Worm (Caenorhabditis elegans) whole organism, L4 larva: ENCODE results near the gene srh-75.

Experiments used
- D1046.2 ChIP-seq: fragments of 200-800 bp; sonication (Bioruptor generic); IDR thresholded peaks from 2 replicates; pipeline ENCODE4 v1.3.6; 2022; ENCODE audit warnings: missing genetic modification characterization, missing compliant biosample characterization
- F10B5.3 ChIP-seq: sonication (generic microtip); optimal IDR thresholded peaks from 2 replicates; lab custom pipeline; 2016; ENCODE audit warnings: mild to moderate bottlenecking, missing genetic modification characterization, missing compliant biosample characterization
- F26F4.8 ChIP-seq: fragments of 200-800 bp; sonication (Bioruptor generic); conservative IDR thresholded peaks from 2 replicates; pipeline ENCODE4 v1.3.6; 2022; ENCODE audit warnings: missing genetic modification characterization, missing compliant biosample characterization
- R02D3.7 ChIP-seq: fragments of 150-350 bp; sonication (generic microtip); optimal IDR thresholded peaks from 3 replicates; lab custom pipeline; 2014; ENCODE audit warnings: missing biosample characterization, missing genetic modification characterization
- T26A8.4 ChIP-seq: fragments of 200-800 bp; sonication (Bioruptor generic); IDR thresholded peaks from 2 replicates; pipeline ENCODE4 v1.3.6; 2022; ENCODE audit warnings: missing genetic modification characterization, missing compliant biosample characterization
- Y105C5A.15 ChIP-seq: fragments of 200-800 bp; sonication (Bioruptor generic); IDR thresholded peaks from 2 replicates; pipeline ENCODE4 v1.3.6; 2022; ENCODE audit warnings: missing genetic modification characterization, missing compliant biosample characterization
- Y48G9A.11 ChIP-seq: fragments of 200-800 bp; sonication (Bioruptor generic); IDR thresholded peaks from 2 replicates; pipeline ENCODE4 v1.3.6; 2022; ENCODE audit warnings: missing genetic modification reagents, missing genetic modification characterization, missing compliant biosample characterization
- Y75B8A.6 ChIP-seq: fragments of 200-800 bp; sonication (Bioruptor generic); IDR thresholded peaks from 2 replicates; pipeline ENCODE4 v1.3.6; 2022; ENCODE audit warnings: missing genetic modification reagents, missing genetic modification characterization, missing compliant biosample characterization
- ZK337.2 ChIP-seq: fragments of 200-800 bp; sonication (Bioruptor generic); IDR thresholded peaks from 2 replicates; pipeline ENCODE4 v1.3.6; 2022; ENCODE audit warnings: missing genetic modification reagents, missing genetic modification characterization, missing compliant biosample characterization
- aha-1 ChIP-seq: fragments of 150-350 bp; peaks from one replicate; lab custom pipeline; 2014; ENCODE audit warnings: missing biosample characterization, missing genetic modification characterization
- aly-2 ChIP-seq: sonication (generic microtip); optimal IDR thresholded peaks from 2 replicates; lab custom pipeline; 2018; ENCODE audit warnings: missing biosample characterization, missing genetic modification characterization
- ama-1 ChIP-seq: fragments of 150-350 bp; optimal IDR thresholded peaks from 2 replicates; lab custom pipeline; 2014; ENCODE audit warnings: inconsistent platforms, mixed read lengths
- arid-1 ChIP-seq: fragments of 200-800 bp; sonication (Bioruptor generic); conservative IDR thresholded peaks from 2 replicates; pipeline ENCODE4 v1.3.6; 2022; ENCODE audit warnings: missing genetic modification reagents, missing genetic modification characterization, missing compliant biosample characterization
- ceh-62 ChIP-seq: sonication (generic microtip); optimal IDR thresholded peaks from 2 replicates; lab custom pipeline; 2017; ENCODE audit warnings: missing biosample characterization, missing genetic modification characterization
- daf-16 ChIP-seq, 3 experiments: sonication (generic microtip); optimal IDR thresholded peaks; 2 replicates each; lab custom pipeline; 2016 to 2017; ENCODE audit warnings: missing genetic modification characterization in 3 of 3, missing genetic modification reagents in 3 of 3, mild to moderate bottlenecking in 2 of 3, missing compliant biosample characterization in 2 of 3, missing biosample characterization in 1 of 3, moderate library complexity in 1 of 3
- daf-19 ChIP-seq: fragments of 200-800 bp; sonication (Bioruptor generic); conservative IDR thresholded peaks from 2 replicates; pipeline ENCODE4 v1.3.6; 2022; ENCODE audit warnings: missing genetic modification characterization, missing compliant biosample characterization
- daf-8 ChIP-seq: fragments of 200-800 bp; sonication (Bioruptor generic); IDR thresholded peaks from 2 replicates; pipeline ENCODE4 v1.3.6; 2022; ENCODE audit warnings: missing genetic modification characterization, missing compliant biosample characterization
- dmd-8 ChIP-seq: fragments of 200-800 bp; sonication (Bioruptor generic); IDR thresholded peaks from 2 replicates; pipeline ENCODE4 v1.3.6; 2022; ENCODE audit warnings: missing genetic modification characterization, missing compliant biosample characterization
- duxl-1 ChIP-seq: sonication (generic microtip); optimal IDR thresholded peaks from 2 replicates; lab custom pipeline; 2016; ENCODE audit warnings: mild to moderate bottlenecking, missing genetic modification characterization, moderate library complexity, missing compliant biosample characterization; ENCODE audit not compliant: poor library complexity
- dve-1 ChIP-seq: sonication (generic microtip); optimal IDR thresholded peaks from 2 replicates; lab custom pipeline; 2017; ENCODE audit warnings: antibody characterized with exemption, mild to moderate bottlenecking, missing genetic modification characterization, missing compliant biosample characterization; ENCODE audit not compliant: insufficient read depth
- gei-8 ChIP-seq: fragments of 200-800 bp; sonication (Bioruptor generic); optimal IDR thresholded peaks from 2 replicates; lab custom pipeline; 2018; ENCODE audit warnings: mild to moderate bottlenecking, missing genetic modification characterization, missing compliant biosample characterization
- hlh-11 ChIP-seq: fragments of 200-800 bp; sonication (Bioruptor generic); optimal IDR thresholded peaks from 2 replicates; lab custom pipeline; 2018; ENCODE audit warnings: mild to moderate bottlenecking, missing genetic modification characterization, missing compliant biosample characterization
- jun-1 ChIP-seq: fragments of 150-350 bp; optimal IDR thresholded peaks from 2 replicates; lab custom pipeline; 2014; ENCODE audit warnings: missing biosample characterization, missing genetic modification reagents, missing genetic modification characterization
- lin-15B ChIP-seq: fragments of 150-350 bp; sonication (generic microtip); optimal IDR thresholded peaks from 3 replicates; lab custom pipeline; 2014; ENCODE audit warnings: missing biosample characterization, missing genetic modification characterization
- lin-39 ChIP-seq: fragments of 150-350 bp; optimal IDR thresholded peaks from 2 replicates; lab custom pipeline; 2014; ENCODE audit warnings: missing biosample characterization, missing genetic modification reagents, missing genetic modification characterization
- lir-3 ChIP-seq: sonication (generic microtip); optimal IDR thresholded peaks from 2 replicates; lab custom pipeline; 2016; ENCODE audit warnings: mild to moderate bottlenecking, missing genetic modification characterization, missing compliant biosample characterization
- lsy-2 ChIP-seq, 2 experiments: fragments of 150-350 bp in 1 of 2; sonication (generic microtip) in 1 of 2; optimal IDR thresholded peaks; 2 replicates each; lab custom pipeline; 2014 to 2017; ENCODE audit warnings: missing biosample characterization in 2 of 2, missing genetic modification characterization in 2 of 2
- mdl-1 ChIP-seq, 2 experiments: fragments of 150-350 bp in 1 of 2; sonication (generic microtip) in 1 of 2; optimal IDR thresholded peaks; 2 replicates each; lab custom pipeline; 2014 to 2017; ENCODE audit warnings: missing biosample characterization in 2 of 2, missing genetic modification characterization in 2 of 2
- mdt-29 ChIP-seq: fragments of 200-800 bp; sonication (Bioruptor generic); IDR thresholded peaks from 2 replicates; pipeline ENCODE4 v1.3.6; 2022; ENCODE audit warnings: missing genetic modification reagents, missing genetic modification characterization, missing compliant biosample characterization
- mep-1 ChIP-seq: fragments of 150-350 bp; sonication (generic microtip); optimal IDR thresholded peaks from 3 replicates; lab custom pipeline; 2014; ENCODE audit warnings: missing biosample characterization, missing genetic modification characterization
- mes-2 ChIP-seq: sonication (generic microtip); optimal IDR thresholded peaks from 2 replicates; lab custom pipeline; 2016; ENCODE audit warnings: missing genotype, mild to moderate bottlenecking, missing genetic modification characterization, missing compliant biosample characterization; ENCODE audit not compliant: poor library complexity, severe bottlenecking
- mxl-2 ChIP-seq: fragments of 200-800 bp; sonication (Bioruptor generic); conservative IDR thresholded peaks from 2 replicates; pipeline ENCODE4 v1.3.6; 2022; ENCODE audit warnings: missing genetic modification reagents, missing genetic modification characterization, missing compliant biosample characterization
- nhr-237 ChIP-seq: sonication (generic microtip); optimal IDR thresholded peaks from 2 replicates; lab custom pipeline; 2017; ENCODE audit warnings: missing biosample characterization, missing genetic modification characterization
- nhr-42 ChIP-seq: fragments of 200-800 bp; sonication (Bioruptor generic); IDR thresholded peaks from 2 replicates; pipeline ENCODE4 v1.3.6; 2022; ENCODE audit warnings: missing genetic modification characterization, missing compliant biosample characterization
- nhr-48 ChIP-seq: sonication (generic microtip); optimal IDR thresholded peaks from 2 replicates; lab custom pipeline; 2016; ENCODE audit warnings: mild to moderate bottlenecking, missing genetic modification characterization, missing compliant biosample characterization
- nhr-6 ChIP-seq: fragments of 150-350 bp; optimal IDR thresholded peaks from 2 replicates; lab custom pipeline; 2014; ENCODE audit warnings: missing biosample characterization, missing genetic modification characterization
- nhr-76 ChIP-seq: fragments of 150-350 bp; optimal IDR thresholded peaks from 2 replicates; lab custom pipeline; 2014; ENCODE audit warnings: missing biosample characterization, missing genetic modification characterization
- pha-4 ChIP-seq, 2 experiments: fragments of 150-350 bp in 1 of 2; fragments of 200-800 bp in 1 of 2; sonication (Bioruptor generic) in 1 of 2; IDR thresholded peaks in 1 of 2; optimal IDR thresholded peaks in 1 of 2; 2 replicates each; pipeline versions ENCODE4 v1.3.6 to Lab custom; 2014 to 2022; ENCODE audit warnings: missing genetic modification characterization in 2 of 2, missing genetic modification reagents in 2 of 2, missing biosample characterization in 1 of 2, missing compliant biosample characterization in 1 of 2
- php-3 ChIP-seq: fragments of 200-800 bp; sonication (Bioruptor generic); IDR thresholded peaks from 2 replicates; pipeline ENCODE4 v1.3.6; 2022; ENCODE audit warnings: missing genetic modification reagents, missing genetic modification characterization, missing compliant biosample characterization
- pqm-1 ChIP-seq: sonication (generic microtip); optimal IDR thresholded peaks from 2 replicates; lab custom pipeline; 2017; ENCODE audit warnings: missing biosample characterization, missing genetic modification characterization
- saeg-2 ChIP-seq: fragments of 200-800 bp; sonication (Bioruptor generic); IDR thresholded peaks from 2 replicates; pipeline ENCODE4 v1.3.6; 2022; ENCODE audit warnings: missing genetic modification reagents, missing genetic modification characterization, missing compliant biosample characterization
- sdz-12 ChIP-seq: fragments of 200-800 bp; sonication (Bioruptor generic); optimal IDR thresholded peaks from 2 replicates; lab custom pipeline; 2018; ENCODE audit warnings: mild to moderate bottlenecking, missing genetic modification characterization, missing compliant biosample characterization
- skn-1 ChIP-seq: fragments of 150-350 bp; optimal IDR thresholded peaks from 2 replicates; lab custom pipeline; 2014; ENCODE audit warnings: missing biosample characterization, missing genetic modification characterization
- spr-1 ChIP-seq: sonication (generic microtip); optimal IDR thresholded peaks from 2 replicates; lab custom pipeline; 2016; ENCODE audit warnings: mild to moderate bottlenecking, missing genetic modification characterization, missing compliant biosample characterization
- spr-3 ChIP-seq: fragments of 200-800 bp; sonication (Bioruptor generic); optimal IDR thresholded peaks from 2 replicates; lab custom pipeline; 2018; ENCODE audit warnings: mild to moderate bottlenecking, missing genetic modification characterization, missing compliant biosample characterization
- unc-62 ChIP-seq, 3 experiments: fragments of 150-350 bp in 1 of 3; sonication (generic microtip); optimal IDR thresholded peaks in 2 of 3; peaks in 1 of 3; 1 replicate in 1 of 3; 2 replicates in 2 of 3; lab custom pipeline; 2014 to 2017; ENCODE audit warnings: missing biosample characterization in 3 of 3, missing genetic modification characterization in 3 of 3, missing genetic modification reagents in 3 of 3, missing genotype in 1 of 3
- vab-7 ChIP-seq: fragments of 200-800 bp; sonication (Bioruptor generic); IDR thresholded peaks from 2 replicates; pipeline ENCODE4 v1.3.6; 2022; ENCODE audit warnings: missing genetic modification reagents, missing genetic modification characterization, missing compliant biosample characterization
- zfp-2 ChIP-seq: sonication (generic microtip); optimal IDR thresholded peaks from 2 replicates; lab custom pipeline; 2016; ENCODE audit warnings: mild to moderate bottlenecking, missing genetic modification characterization, missing compliant biosample characterization
- zfp-3 ChIP-seq: fragments of 200-800 bp; sonication (Bioruptor generic); conservative IDR thresholded peaks from 2 replicates; pipeline ENCODE4 v1.3.6; 2022; ENCODE audit warnings: missing genetic modification reagents, missing genetic modification characterization, missing compliant biosample characterization
- zip-2 ChIP-seq: fragments of 150-350 bp; optimal IDR thresholded peaks from 2 replicates; lab custom pipeline; 2014; ENCODE audit warnings: missing biosample characterization, missing genetic modification characterization
- ztf-7 ChIP-seq: fragments of 150-350 bp; optimal IDR thresholded peaks from 2 replicates; lab custom pipeline; 2014; ENCODE audit warnings: missing biosample characterization, missing genetic modification characterization

The srh-75 gene

DNA sequence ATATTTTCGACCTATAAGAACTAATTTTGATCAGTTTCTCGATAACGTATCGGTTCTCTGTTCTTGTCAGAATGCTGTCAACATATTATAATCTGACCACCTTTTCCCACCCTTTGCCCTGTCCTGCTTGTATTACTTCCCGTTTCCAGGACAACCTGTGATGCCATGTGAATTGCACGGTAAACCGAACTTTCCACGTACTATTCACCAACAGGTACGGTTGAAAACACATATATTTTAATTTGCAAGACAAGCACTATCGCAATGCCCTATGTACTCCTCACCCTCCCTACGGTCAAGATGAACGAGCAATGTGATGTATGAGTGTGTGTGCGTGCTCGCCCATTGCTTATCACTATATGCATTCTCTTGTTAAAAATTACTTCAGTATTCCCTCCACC, 47.8 kb downstream of the srh-75 start (continued):
- TF ChIP-seq hlh-11 (tag; lab: Kevin White, UChicago) (peak; percentile 86), daf-8 (no peak), dmd-8 (GFP tag; lab: Robert Waterston, UW) (no peak), mes-2 (tag; lab: Kevin White, UChicago) (no peak), ztf-7 (tag; lab: Kevin White, UChicago) (no peak), duxl-1 (tag; lab: Kevin White, UChicago) (no peak), zfp-3 (GFP tag; lab: Robert Waterston, UW) (no peak), lsy-2 (tag; optimal IDR thresholded peaks at IDR 0.05; lab: Kevin White, UChicago) (no peak), daf-16 (GFP tag; optimal IDR thresholded peaks at IDR 0.05; lab: Kevin White, UChicago) (no peak), daf-16 (tag; optimal IDR thresholded peaks at IDR 0.05; lab: Kevin White, UChicago) (peak; percentile 86), spr-1 (tag; lab: Kevin White, UChicago) (no peak), F26F4.8 (GFP tag; lab: Robert Waterston, UW) (no peak), mep-1 (tag; lab: Kevin White, UChicago) (no peak), daf-19 (GFP tag; lab: Robert Waterston, UW) (no peak), lir-3 (tag; lab: Kevin White, UChicago) (no peak), ZK337.2 (GFP tag; lab: Robert Waterston, UW) (no peak), F10B5.3 (tag; lab: Kevin White, UChicago) (no peak), nhr-42 (no peak), zfp-2 (tag; lab: Kevin White, UChicago) (no peak), skn-1 (no peak), T26A8.4 (GFP tag; lab: Robert Waterston, UW) (no peak), nhr-48 (tag; lab: Kevin White, UChicago) (peak; percentile 77), aly-2 (tag; lab: Kevin White, UChicago) (no peak), pha-4 (GFP tag; IDR thresholded peaks at IDR 0.05; lab: Robert Waterston, UW) (no peak), pha-4 (tag; optimal IDR thresholded peaks at IDR 0.05; lab: Kevin White, UChicago) (no peak), spr-3 (no peak), Y48G9A.11 (GFP tag; lab: Robert Waterston, UW) (no peak), lin-15B (tag; lab: Kevin White, UChicago) (no peak), arid-1 (GFP tag; lab: Robert Waterston, UW) (no peak), vab-7 (GFP tag; lab: Robert Waterston, UW) (no peak), Y105C5A.15 (no peak), unc-62 (GFP tag; optimal IDR thresholded peaks at IDR 0.05 in 1 of 2; lab: Kevin White, UChicago) (peak in 1 of 2 experiments; percentile 5), unc-62 (tag; optimal IDR thresholded peaks at IDR 0.05; lab: Kevin White, UChicago) (no peak), php-3 (GFP tag; lab: Robert Waterston, UW) (peak; percentile 45; the same call in 1 of the 2 replicates), aha-1 (peak; percentile 58), nhr-76 (tag; lab: Kevin White, UChicago) (no peak), ama-1 (lab: Kevin White, UChicago) (no peak), D1046.2 (no peak), lin-39 (tag; lab: Kevin White, UChicago) (no peak), jun-1 (tag; lab: Kevin White, UChicago) (no peak), Y75B8A.6 (GFP tag; lab: Robert Waterston, UW) (no peak), saeg-2 (no peak), mdt-29 (GFP tag; lab: Robert Waterston, UW) (no peak), gei-8 (GFP tag; lab: Kevin White, UChicago) (no peak), pqm-1 (tag; lab: Kevin White, UChicago) (peak; percentile 49), sdz-12 (no peak), dve-1 (tag; lab: Kevin White, UChicago) (peak; percentile 38), nhr-237 (tag; lab: Kevin White, UChicago) (no peak), mxl-2 (GFP tag; lab: Robert Waterston, UW) (0 out of 2 replicates have a peak, but pooled peaks have one; percentile 38), ceh-62 (tag; lab: Kevin White, UChicago) (no peak), nhr-6 (tag; lab: Kevin White, UChicago) (no peak), mdl-1 (tag; optimal IDR thresholded peaks at IDR 0.05; lab: Kevin White, UChicago) (no peak), R02D3.7 (tag; lab: Kevin White, UChicago) (no peak), zip-2 (no peak)
